Worm (Caenorhabditis elegans): Measurements from ENCODE around the gene ZK632.2.
A peak's percentile ranks its signal among the peaks of the same experiment; 100 is the strongest.

The ZK632.2 gene

ce11 chrIII:9789607-9790073, 9.3 kb upstream of the ZK632.2 start, which contains the start of gene R10E11.5:
Gene R10E11.5, minus strand, starts transcription at chrIII:9789657.
- TF ChIP-seq nhr-11 (tag; optimal IDR thresholded peaks at IDR 0.05): no peak
- no peak for TF ChIP-seq nhr-6 (tag; optimal IDR thresholded peaks at IDR 0.05)
- no peak for TF ChIP-seq blmp-1 (tag; optimal IDR thresholded peaks at IDR 0.05; ENCODE audit: insufficient read depth)
- TF ChIP-seq C34F6.9 (tag; optimal IDR thresholded peaks at IDR 0.05): no peak
- TF ChIP-seq aly-2 (tag; optimal IDR thresholded peaks at IDR 0.05): no peak
- TF ChIP-seq unc-62 (GFP tag; optimal IDR thresholded peaks at IDR 0.05): no peak
- no peak for TF ChIP-seq lin-11 (tag; optimal IDR thresholded peaks at IDR 0.05)
- TF ChIP-seq skn-1 (tag; optimal IDR thresholded peaks at IDR 0.05): no peak
- TF ChIP-seq ztf-1 (GFP tag; conservative IDR thresholded peaks at IDR 0.05): no peak
- TF ChIP-seq mbf-1 (tag; optimal IDR thresholded peaks at IDR 0.05): no peak
- TF ChIP-seq nhr-25 (tag; optimal IDR thresholded peaks at IDR 0.05): no peak
- no peak for TF ChIP-seq elt-3 (tag; optimal IDR thresholded peaks at IDR 0.05)
- no peak for TF ChIP-seq lin-39 (tag; optimal IDR thresholded peaks at IDR 0.05)
- no peak for TF ChIP-seq alr-1 (tag; optimal IDR thresholded peaks at IDR 0.05)
- no peak for TF ChIP-seq sma-9 (GFP tag; optimal IDR thresholded peaks at IDR 0.05)
- no peak for TF ChIP-seq sma-9 (tag; optimal IDR thresholded peaks at IDR 0.05)
- no peak for TF ChIP-seq dmd-4 (tag; optimal IDR thresholded peaks at IDR 0.05)
- TF ChIP-seq mab-5 (tag; optimal IDR thresholded peaks at IDR 0.05): no peak
- no peak for TF ChIP-seq zag-1 (tag; optimal IDR thresholded peaks at IDR 0.05)
- TF ChIP-seq nhr-23 (tag; optimal IDR thresholded peaks at IDR 0.05): no peak
- TF ChIP-seq nhr-12 (tag; optimal IDR thresholded peaks at IDR 0.05): no peak

ce11 chrIII:9793592-9794417, 5.1 kb upstream of the ZK632.2 start, which contains the start of the genes R10E11.9 and mcm-6:
Gene R10E11.9, minus strand, starts transcription at chrIII:9793642.
Gene mcm-6, plus strand, starts transcription at chrIII:9794367.
- TF ChIP-seq C34F6.9 (tag; optimal IDR thresholded peaks at IDR 0.05) (peak; percentile 16), lsy-2 (tag; optimal IDR thresholded peaks at IDR 0.05) (peak in 1 of 2 experiments; percentile 20), ztf-4 (tag; optimal IDR thresholded peaks at IDR 0.05) (no peak), gmeb-1 (tag; optimal IDR thresholded peaks at IDR 0.05) (peak; percentile 62)

- TF ChIP-seq unc-39 (tag; optimal IDR thresholded peaks at IDR 0.05) (no peak), aly-2 (tag; optimal IDR thresholded peaks at IDR 0.05) (no peak), alr-1 (tag; optimal IDR thresholded peaks at IDR 0.05) (no peak), egl-27 (tag; optimal IDR thresholded peaks at IDR 0.05) (no peak), blmp-1 (tag; optimal IDR thresholded peaks at IDR 0.05; ENCODE audit: insufficient read depth) (no peak), nhr-11 (tag; optimal IDR thresholded peaks at IDR 0.05) (no peak), fos-1 (tag; optimal IDR thresholded peaks at IDR 0.05) (no peak), lin-13 (GFP tag; optimal IDR thresholded peaks at IDR 0.05) (no peak), nhr-21 (tag; optimal IDR thresholded peaks at IDR 0.05) (no peak)
Measured at ce11 chrIII:9796448-9796847, 2.5 kb upstream of the ZK632.2 start, which contains the start of gene srxa-10. Gene srxa-10, minus strand, starts transcription at chrIII:9796548.

- TF ChIP-seq elt-1 (tag; optimal IDR thresholded peaks at IDR 0.05) (no peak), sem-4 (tag; optimal IDR thresholded peaks at IDR 0.05) (no peak), ZK546.5 (tag; optimal IDR thresholded peaks at IDR 0.05) (no peak), gmeb-1 (tag; optimal IDR thresholded peaks at IDR 0.05) (no peak), nhr-129 (tag; optimal IDR thresholded peaks at IDR 0.05) (no peak), fos-1 (tag; optimal IDR thresholded peaks at IDR 0.05) (no peak), ceh-82 (tag; optimal IDR thresholded peaks at IDR 0.05) (no peak), zag-1 (tag; optimal IDR thresholded peaks at IDR 0.05) (no peak)
Measured at ce11 chrIII:9802045-9802444, 3.1 kb downstream of the ZK632.2 start.

ce11 chrIII:9804997-9805610, 6.2 kb downstream of the ZK632.2 start, which contains the start of gene riok-3:
Gene riok-3, minus strand, starts transcription at chrIII:9805011.
- peak in 1 of 2 experiments; percentile 19 for TF ChIP-seq lsy-2 (tag; optimal IDR thresholded peaks at IDR 0.05)
- no peak for TF ChIP-seq nhr-25 (tag; optimal IDR thresholded peaks at IDR 0.05)
- no peak for TF ChIP-seq Y55F3AM.14 (GFP tag; optimal IDR thresholded peaks at IDR 0.05)
- no peak for TF ChIP-seq nhr-11 (tag; optimal IDR thresholded peaks at IDR 0.05)
- peak; percentile 42 for TF ChIP-seq sma-3 (GFP tag; optimal IDR thresholded peaks at IDR 0.05)
- TF ChIP-seq ZK546.5 (tag; optimal IDR thresholded peaks at IDR 0.05): no peak
- peak; percentile 46 for TF ChIP-seq ztf-4 (tag; optimal IDR thresholded peaks at IDR 0.05)
- no peak for TF ChIP-seq nhr-12 (tag; optimal IDR thresholded peaks at IDR 0.05)
- peak; percentile 96 for TF ChIP-seq nhr-129 (tag; optimal IDR thresholded peaks at IDR 0.05)
- TF ChIP-seq nhr-21 (tag; optimal IDR thresholded peaks at IDR 0.05): peak; percentile 26
- no peak for TF ChIP-seq ceh-16 (tag; optimal IDR thresholded peaks at IDR 0.05)
- peak; percentile 19 for TF ChIP-seq gmeb-1 (tag; optimal IDR thresholded peaks at IDR 0.05)
- no peak for TF ChIP-seq nhr-77 (tag; optimal IDR thresholded peaks at IDR 0.05)
- TF ChIP-seq sma-9 (GFP tag; optimal IDR thresholded peaks at IDR 0.05): no peak
- TF ChIP-seq sma-9 (tag; optimal IDR thresholded peaks at IDR 0.05): no peak
- no peak for TF ChIP-seq mab-5 (tag; optimal IDR thresholded peaks at IDR 0.05)
- TF ChIP-seq sem-4 (tag; optimal IDR thresholded peaks at IDR 0.05): no peak
- no peak for TF ChIP-seq unc-55 (GFP tag; optimal IDR thresholded peaks at IDR 0.05)
- TF ChIP-seq lin-13 (GFP tag; optimal IDR thresholded peaks at IDR 0.05): peak; percentile 37
- TF ChIP-seq elt-3 (tag; optimal IDR thresholded peaks at IDR 0.05): no peak
- no peak for TF ChIP-seq unc-62 (GFP tag; optimal IDR thresholded peaks at IDR 0.05)
